Worm (Caenorhabditis elegans): ENCODE measurements around the gene ral-1.

ral-1 gene

ce11 chrIII:3279304-3279703 is 31.8 kb upstream of the ral-1 start (continued):
- TF ChIP-seq lsy-2 (tag; optimal IDR thresholded peaks at IDR 0.05) (peak; percentile 73 to 89), mbf-1 (tag; optimal IDR thresholded peaks at IDR 0.05) (no peak), ceh-16 (tag; optimal IDR thresholded peaks at IDR 0.05) (no peak), gmeb-1 (tag; optimal IDR thresholded peaks at IDR 0.05) (peak; percentile 85), unc-55 (GFP tag; optimal IDR thresholded peaks at IDR 0.05) (peak; percentile 67), ZK546.5 (tag; optimal IDR thresholded peaks at IDR 0.05) (no peak), blmp-1 (tag; optimal IDR thresholded peaks at IDR 0.05; ENCODE audit: insufficient read depth) (peak; percentile 49), ztf-11 (tag; optimal IDR thresholded peaks at IDR 0.05) (no peak), sma-3 (GFP tag; optimal IDR thresholded peaks at IDR 0.05) (peak; percentile 88), R02D3.7 (tag; optimal IDR thresholded peaks at IDR 0.05) (no peak), F13H6.1 (tag; optimal IDR thresholded peaks at IDR 0.05) (peak; percentile 83), dmd-4 (tag; optimal IDR thresholded peaks at IDR 0.05) (no peak), lin-39 (tag; optimal IDR thresholded peaks at IDR 0.05) (no peak), mdl-1 (tag; optimal IDR thresholded peaks at IDR 0.05) (no peak)

- TF ChIP-seq mbf-1 (tag; optimal IDR thresholded peaks at IDR 0.05) (no peak), fos-1 (tag; optimal IDR thresholded peaks at IDR 0.05) (peak; percentile 82), nhr-6 (tag; optimal IDR thresholded peaks at IDR 0.05) (no peak), nhr-11 (tag; optimal IDR thresholded peaks at IDR 0.05) (no peak), unc-62 (GFP tag; optimal IDR thresholded peaks at IDR 0.05) (no peak), nhr-21 (tag; optimal IDR thresholded peaks at IDR 0.05) (no peak), sma-9 (GFP tag; optimal IDR thresholded peaks at IDR 0.05) (no peak), sma-9 (tag; optimal IDR thresholded peaks at IDR 0.05) (no peak), sem-4 (tag; optimal IDR thresholded peaks at IDR 0.05) (no peak), nhr-25 (tag; optimal IDR thresholded peaks at IDR 0.05) (no peak), crh-2 (tag; optimal IDR thresholded peaks at IDR 0.05) (peak; percentile 3)
Observed at ce11 chrIII:3281860-3282358, 29.2 kb upstream of the ral-1 start, which contains the start of gene mfsd-8. TSS of gene mfsd-8 (plus strand) at chrIII:3282308.

- TF ChIP-seq gmeb-1 (tag; optimal IDR thresholded peaks at IDR 0.05): peak; percentile 52
- no peak for TF ChIP-seq egl-27 (tag; optimal IDR thresholded peaks at IDR 0.05)
- no peak for TF ChIP-seq mdl-1 (tag; optimal IDR thresholded peaks at IDR 0.05)
- no peak for TF ChIP-seq sma-9 (GFP tag; optimal IDR thresholded peaks at IDR 0.05)
- TF ChIP-seq sma-9 (tag; optimal IDR thresholded peaks at IDR 0.05): no peak
- TF ChIP-seq nhr-21 (tag; optimal IDR thresholded peaks at IDR 0.05): no peak
- peak; percentile 34 for TF ChIP-seq lin-13 (GFP tag; optimal IDR thresholded peaks at IDR 0.05)
- peak; percentile 4 to 57 for TF ChIP-seq lsy-2 (tag; optimal IDR thresholded peaks at IDR 0.05)
- TF ChIP-seq C34F6.9 (tag; optimal IDR thresholded peaks at IDR 0.05): peak; percentile 48
- peak; percentile 32 for TF ChIP-seq unc-55 (GFP tag; optimal IDR thresholded peaks at IDR 0.05)
- TF ChIP-seq ztf-4 (tag; optimal IDR thresholded peaks at IDR 0.05): no peak
- TF ChIP-seq sma-3 (GFP tag; optimal IDR thresholded peaks at IDR 0.05): no peak
- no peak for TF ChIP-seq nhr-11 (tag; optimal IDR thresholded peaks at IDR 0.05)
- TF ChIP-seq fos-1 (tag; optimal IDR thresholded peaks at IDR 0.05): no peak
Observed at ce11 chrIII:3294283-3294793, 16.8 kb upstream of the ral-1 start, which contains the start of the genes Y53G8AR.8 and Y53G8AR.6. TSS of gene Y53G8AR.8 (minus strand) at chrIII:3294330. TSS of gene Y53G8AR.6 (plus strand) at chrIII:3294743.

ce11 chrIII:3297151-3297550 is 14.0 kb upstream of the ral-1 start, which contains the start of gene Y53G8AR.5:
TSS of gene Y53G8AR.5 (plus strand) at chrIII:3297451.
- TF ChIP-seq lsy-2 (tag; optimal IDR thresholded peaks at IDR 0.05): no peak
- no peak for TF ChIP-seq gmeb-1 (tag; optimal IDR thresholded peaks at IDR 0.05)
- no peak for TF ChIP-seq lin-11 (tag; optimal IDR thresholded peaks at IDR 0.05)
- no peak for TF ChIP-seq crh-2 (tag; optimal IDR thresholded peaks at IDR 0.05)
- no peak for TF ChIP-seq zag-1 (tag; optimal IDR thresholded peaks at IDR 0.05)
- TF ChIP-seq ztf-11 (tag; optimal IDR thresholded peaks at IDR 0.05): no peak
- TF ChIP-seq sma-3 (GFP tag; optimal IDR thresholded peaks at IDR 0.05): no peak
- TF ChIP-seq mbf-1 (tag; optimal IDR thresholded peaks at IDR 0.05): no peak

- TF ChIP-seq elt-1 (tag; optimal IDR thresholded peaks at IDR 0.05): no peak
- peak; percentile 55 for TF ChIP-seq unc-55 (GFP tag; optimal IDR thresholded peaks at IDR 0.05)
- no peak for TF ChIP-seq nhr-10 (tag; optimal IDR thresholded peaks at IDR 0.05)
- peak; percentile 46 for TF ChIP-seq C34F6.9 (tag; optimal IDR thresholded peaks at IDR 0.05)
- TF ChIP-seq lsy-2 (tag; optimal IDR thresholded peaks at IDR 0.05): peak in 1 of 2 experiments; percentile 30
Observed at ce11 chrIII:3304554-3304953, 6.6 kb upstream of the ral-1 start.

All from whole organism, L2 larva.